Worm (Caenorhabditis elegans) whole organism, midembryonic: ENCODE measurements around the gene hda-5.

Experiments
- T22C8.4 ChIP-seq: fragments of 200-800 bp; sonication (Bioruptor generic); IDR thresholded peaks from 2 replicates; pipeline ENCODE4 v1.3.6; 2022; ENCODE audit warnings: missing genetic modification characterization, missing compliant biosample characterization
- cog-1 ChIP-seq: sonication (generic microtip); optimal IDR thresholded peaks from 2 replicates; lab custom pipeline; 2016; ENCODE audit warnings: missing genetic modification characterization, missing compliant biosample characterization
- flt-1 ChIP-seq: fragments of 200-800 bp; sonication (Bioruptor generic); IDR thresholded peaks from 2 replicates; pipeline ENCODE4 v1.3.6; 2022; ENCODE audit warnings: missing genetic modification characterization, missing compliant biosample characterization
- med-1 ChIP-seq: sonication (generic microtip); optimal IDR thresholded peaks from 2 replicates; lab custom pipeline; 2017; ENCODE audit warnings: missing genetic modification characterization, mild to moderate bottlenecking, missing compliant biosample characterization, antibody characterized with exemption, missing genetic modification reagents; ENCODE audit not compliant: insufficient read depth
- ztf-23 ChIP-seq: fragments of 200-800 bp; sonication (Bioruptor generic); IDR thresholded peaks from 2 replicates; pipeline ENCODE4 v1.3.6; 2022; ENCODE audit warnings: missing genetic modification reagents, missing genetic modification characterization, missing compliant biosample characterization
- ztf-29 ChIP-seq: fragments of 200-800 bp; sonication (Bioruptor generic); IDR thresholded peaks from 2 replicates; pipeline ENCODE4 v1.3.6; 2022; ENCODE audit warnings: missing genetic modification reagents, missing genetic modification characterization, missing compliant biosample characterization

DNA sequence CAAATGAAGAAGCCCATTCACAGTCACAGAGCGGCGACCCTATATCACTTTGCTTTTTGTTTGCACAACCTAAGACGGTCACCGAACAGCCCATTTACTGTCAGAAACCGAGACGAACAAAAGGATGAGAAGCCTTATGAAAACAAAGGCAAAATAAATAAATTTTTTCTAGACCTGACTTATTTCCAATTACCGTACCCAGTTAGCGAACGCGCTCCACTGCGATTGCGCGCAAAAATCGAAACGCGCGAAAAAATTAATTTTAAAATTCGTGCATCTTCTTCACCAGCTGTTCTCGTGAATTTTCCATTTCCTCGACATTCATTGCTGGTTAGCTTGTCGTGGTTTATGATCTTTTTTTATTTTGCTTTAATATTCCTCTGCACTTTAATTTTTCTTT lies 16.3 kb upstream of the hda-5 start, which contains the start of gene F43G6.16:
- TF ChIP-seq med-1 (GFP tag; lab: Kevin White, UChicago) (no peak), cog-1 (tag; lab: Kevin White, UChicago) (no peak), ztf-23 (GFP tag; lab: Robert Waterston, UW) (no peak), ztf-29 (no peak), flt-1 (GFP tag; lab: Robert Waterston, UW) (no peak), T22C8.4 (no peak)
